Fruit fly (Drosophila melanogaster) whole organism, embryonic: Measurements from ENCODE around the gene ghi.

Experiments used
- Antp ChIP-seq: fragments of 200-800 bp; sonication (Bioruptor generic); optimal IDR thresholded peaks from 3 replicates; lab custom pipeline; 2016; ENCODE audit warnings: missing biosample characterization, missing genetic modification characterization
- Asciz ChIP-seq: fragments of 200-800 bp; sonication (Bioruptor generic); optimal IDR thresholded peaks from 2 replicates; lab custom pipeline; 2017; ENCODE audit warnings: missing biosample characterization, mild to moderate bottlenecking, missing genetic modification characterization, missing genetic modification reagents
- B-H1 ChIP-seq: fragments of 200-800 bp; sonication (Bioruptor generic); IDR thresholded peaks from 3 replicates; pipeline ENCODE4 v1.3.6; 2022; ENCODE audit warnings: missing biosample characterization, missing genetic modification characterization
- BtbVII ChIP-seq: fragments of 200-800 bp; sonication (Bioruptor generic); optimal IDR thresholded peaks from 3 replicates; lab custom pipeline; 2017; ENCODE audit warnings: missing biosample characterization, mild to moderate bottlenecking, missing genetic modification characterization
- CG1024 ChIP-seq: fragments of 200-800 bp; sonication (Bioruptor generic); IDR thresholded peaks from 2 replicates; pipeline ENCODE4 v1.3.6; 2022; ENCODE audit warnings: missing biosample characterization, missing genetic modification characterization
- CG10959 ChIP-seq: fragments of 200-800 bp; sonication (Bioruptor generic); IDR thresholded peaks from 2 replicates; pipeline ENCODE4 v1.3.6; 2022; ENCODE audit warnings: missing biosample characterization, missing genetic modification characterization
- CG12071 ChIP-seq: fragments of 200-800 bp; sonication (Bioruptor generic); optimal IDR thresholded peaks from 3 replicates; lab custom pipeline; 2018; ENCODE audit warnings: missing biosample characterization, mild to moderate bottlenecking, missing genetic modification characterization
- CG12659 ChIP-seq: fragments of 200-800 bp; sonication (Bioruptor generic); optimal IDR thresholded peaks from 3 replicates; lab custom pipeline; 2017; ENCODE audit warnings: mild to moderate bottlenecking, missing biosample characterization, missing genetic modification reagents, missing genetic modification characterization
- CG13624 ChIP-seq: fragments of 200-800 bp; sonication (Bioruptor generic); optimal IDR thresholded peaks from 2 replicates; lab custom pipeline; 2016; ENCODE audit warnings: missing biosample characterization, missing genetic modification characterization
- CG13775 ChIP-seq: fragments of 200-800 bp; sonication (Bioruptor generic); optimal IDR thresholded peaks from 3 replicates; lab custom pipeline; 2017; ENCODE audit warnings: missing biosample characterization, mild to moderate bottlenecking, missing genetic modification characterization
- CG13894 ChIP-seq: fragments of 200-800 bp; sonication (Bioruptor generic); optimal IDR thresholded peaks from 3 replicates; lab custom pipeline; 2018; ENCODE audit warnings: missing biosample characterization, mild to moderate bottlenecking, missing genetic modification characterization, moderate library complexity
- CG14710 ChIP-seq: fragments of 200-800 bp; sonication (Bioruptor generic); optimal IDR thresholded peaks from 3 replicates; lab custom pipeline; 2019; ENCODE audit warnings: missing biosample characterization, mild to moderate bottlenecking, missing genetic modification characterization, moderate library complexity
- CG16815 ChIP-seq: fragments of 200-800 bp; sonication (Bioruptor generic); optimal IDR thresholded peaks from 3 replicates; lab custom pipeline; 2017; ENCODE audit warnings: missing biosample characterization, mild to moderate bottlenecking, missing genetic modification characterization
- CG17328 ChIP-seq: fragments of 200-800 bp; sonication (Bioruptor generic); IDR thresholded peaks from 2 replicates; pipeline ENCODE4 v1.3.6; 2022; ENCODE audit warnings: missing biosample characterization, missing genetic modification characterization
- CG17912 ChIP-seq: fragments of 200-800 bp; sonication (Bioruptor generic); optimal IDR thresholded peaks from 2 replicates; lab custom pipeline; 2018; ENCODE audit warnings: missing biosample characterization, mild to moderate bottlenecking, missing genetic modification characterization
- CG3163 ChIP-seq: fragments of 200-800 bp; sonication (Bioruptor generic); optimal IDR thresholded peaks from 3 replicates; lab custom pipeline; 2016; ENCODE audit warnings: missing biosample characterization, missing genetic modification characterization
- CG4424 ChIP-seq: fragments of 200-800 bp; sonication (Bioruptor generic); optimal IDR thresholded peaks from 3 replicates; lab custom pipeline; 2016; ENCODE audit warnings: missing biosample characterization, missing genetic modification characterization
- CG6689 ChIP-seq: fragments of 200-800 bp; sonication (Bioruptor generic); IDR thresholded peaks from 2 replicates; pipeline ENCODE4 v1.3.6; 2022; ENCODE audit warnings: missing biosample characterization, missing genetic modification characterization
- CG7556 ChIP-seq: fragments of 200-800 bp; sonication (Bioruptor generic); optimal IDR thresholded peaks from 2 replicates; lab custom pipeline; 2017; ENCODE audit warnings: missing biosample characterization, mild to moderate bottlenecking, missing genetic modification characterization
- CG8281 ChIP-seq: fragments of 200-800 bp; sonication (Bioruptor generic); optimal IDR thresholded peaks from 2 replicates; lab custom pipeline; 2018; ENCODE audit warnings: missing biosample characterization, mild to moderate bottlenecking, missing genetic modification characterization, moderate library complexity
- CTCF ChIP-seq: fragments of 200-800 bp; sonication (Bioruptor generic); optimal IDR thresholded peaks from 2 replicates; lab custom pipeline; 2017; ENCODE audit warnings: missing biosample characterization, mild to moderate bottlenecking, missing genetic modification characterization, moderate library complexity
- Dfd ChIP-seq, 2 experiments: fragments of >200 bp; optimal IDR thresholded peaks; 2 replicates each; lab custom pipeline; 2017; ENCODE audit warnings: missing biosample characterization in 2 of 2, missing genetic modification characterization in 2 of 2
- ERR ChIP-seq: fragments of 200-800 bp; sonication (Bioruptor generic); optimal IDR thresholded peaks from 2 replicates; lab custom pipeline; 2016; ENCODE audit warnings: missing biosample characterization, missing genetic modification characterization
- Fer3 ChIP-seq: fragments of 200-800 bp; sonication (Bioruptor generic); optimal IDR thresholded peaks from 2 replicates; lab custom pipeline; 2018; ENCODE audit warnings: missing biosample characterization, mild to moderate bottlenecking, missing genetic modification characterization, moderate library complexity
- MESR4 ChIP-seq: fragments of 200-800 bp; sonication (Bioruptor generic); optimal IDR thresholded peaks from 2 replicates; lab custom pipeline; 2018; ENCODE audit warnings: missing biosample characterization, mild to moderate bottlenecking, missing genetic modification characterization, moderate library complexity
- Side ChIP-seq: fragments of 200-800 bp; sonication (Bioruptor generic); optimal IDR thresholded peaks from 2 replicates; lab custom pipeline; 2016; ENCODE audit warnings: missing biosample characterization, missing genetic modification characterization
- Sox102F ChIP-seq: fragments of 200-800 bp; sonication (Bioruptor generic); optimal IDR thresholded peaks from 2 replicates; lab custom pipeline; 2018; ENCODE audit warnings: missing biosample characterization, mild to moderate bottlenecking, missing genetic modification characterization, moderate library complexity
- Sry-β ChIP-seq: fragments of 200-800 bp; sonication (Bioruptor generic); optimal IDR thresholded peaks from 2 replicates; lab custom pipeline; 2018; ENCODE audit warnings: missing biosample characterization, mild to moderate bottlenecking, missing genetic modification characterization, moderate library complexity
- Usf ChIP-seq: fragments of 200-800 bp; sonication (Bioruptor generic); optimal IDR thresholded peaks from 2 replicates; lab custom pipeline; 2017; ENCODE audit warnings: missing genotype, missing biosample characterization, missing genetic modification characterization
- Xrp1 ChIP-seq: fragments of 200-800 bp; sonication (Bioruptor generic); IDR thresholded peaks from 2 replicates; pipeline ENCODE4 v1.3.6; 2022; ENCODE audit warnings: missing biosample characterization, missing genetic modification characterization
- bbx ChIP-seq: fragments of 200-800 bp; sonication (Bioruptor generic); IDR thresholded peaks from 2 replicates; pipeline ENCODE4 v1.3.6; 2022; ENCODE audit warnings: missing biosample characterization, missing genetic modification characterization; ENCODE audit not compliant: partially characterized antibody
- chinmo ChIP-seq: fragments of 200-800 bp; sonication (Bioruptor generic); IDR thresholded peaks from 4 replicates; pipeline ENCODE4 v1.3.6; 2022; ENCODE audit warnings: missing biosample characterization, missing genetic modification characterization; ENCODE audit not compliant: partially characterized antibody
- disco-r ChIP-seq: fragments of 200-800 bp; sonication (Bioruptor generic); optimal IDR thresholded peaks from 2 replicates; lab custom pipeline; 2016; ENCODE audit warnings: missing biosample characterization, missing genetic modification characterization
- ems ChIP-seq: fragments of 200-800 bp; sonication (Bioruptor generic); optimal IDR thresholded peaks from 3 replicates; lab custom pipeline; 2016; ENCODE audit warnings: missing biosample characterization, missing genetic modification characterization
- exex ChIP-seq: fragments of 200-800 bp; sonication (Bioruptor generic); optimal IDR thresholded peaks from 4 replicates; lab custom pipeline; 2018; ENCODE audit warnings: missing biosample characterization, mild to moderate bottlenecking, missing genetic modification characterization, moderate library complexity
- grn ChIP-seq: fragments of 200-800 bp; sonication (Bioruptor generic); optimal IDR thresholded peaks from 3 replicates; lab custom pipeline; 2017; ENCODE audit warnings: missing biosample characterization, missing genetic modification characterization
- gsb ChIP-seq: fragments of 200-800 bp; sonication (Bioruptor generic); IDR thresholded peaks from 2 replicates; pipeline ENCODE4 v1.3.6; 2022; ENCODE audit warnings: missing biosample characterization, missing genetic modification characterization
- hb ChIP-seq: fragments of 200-800 bp; sonication (Bioruptor generic); IDR thresholded peaks from 3 replicates; pipeline ENCODE4 v1.3.6; 2022; ENCODE audit warnings: missing biosample characterization, missing genetic modification characterization; ENCODE audit not compliant: partially characterized antibody
- lbe ChIP-seq: fragments of 200-800 bp; sonication (Bioruptor generic); optimal IDR thresholded peaks from 2 replicates; lab custom pipeline; 2016; ENCODE audit warnings: missing biosample characterization, mild to moderate bottlenecking, missing genetic modification characterization
- nerfin-1 ChIP-seq: fragments of 200-800 bp; sonication (Bioruptor generic); optimal IDR thresholded peaks from 3 replicates; lab custom pipeline; 2019; ENCODE audit warnings: missing biosample characterization, mild to moderate bottlenecking, missing genetic modification characterization, moderate library complexity
- oc ChIP-seq: fragments of 200-800 bp; sonication (Bioruptor generic); optimal IDR thresholded peaks from 2 replicates; lab custom pipeline; 2018; ENCODE audit warnings: missing biosample characterization, mild to moderate bottlenecking, missing genetic modification characterization, moderate library complexity
- pfk ChIP-seq: fragments of 200-800 bp; sonication (Bioruptor generic); optimal IDR thresholded peaks from 2 replicates; lab custom pipeline; 2018; ENCODE audit warnings: missing biosample characterization, mild to moderate bottlenecking, missing genetic modification characterization, moderate library complexity
- ro ChIP-seq: fragments of 200-800 bp; sonication (Bioruptor generic); IDR thresholded peaks from 2 replicates; pipeline ENCODE4 v1.3.6; 2022; ENCODE audit warnings: missing biosample characterization, missing genetic modification characterization
- scrt ChIP-seq: fragments of 200-800 bp; sonication (Bioruptor generic); optimal IDR thresholded peaks from 2 replicates; lab custom pipeline; 2018; ENCODE audit warnings: missing biosample characterization, mild to moderate bottlenecking, missing genetic modification characterization, moderate library complexity
- sd ChIP-seq: fragments of 200-800 bp; sonication (Bioruptor generic); optimal IDR thresholded peaks from 3 replicates; lab custom pipeline; 2018; ENCODE audit warnings: missing biosample characterization, mild to moderate bottlenecking, missing genetic modification characterization, moderate library complexity
- shn ChIP-seq: fragments of 200-800 bp; sonication (Bioruptor generic); optimal IDR thresholded peaks from 3 replicates; lab custom pipeline; 2016; ENCODE audit warnings: missing biosample characterization, missing genetic modification characterization
- sisA ChIP-seq: fragments of 200-800 bp; sonication (Bioruptor generic); IDR thresholded peaks from 2 replicates; pipeline ENCODE4 v1.3.6; 2022; ENCODE audit warnings: missing biosample characterization, missing genetic modification characterization
- slou ChIP-seq: fragments of 200-800 bp; sonication (Bioruptor generic); optimal IDR thresholded peaks from 3 replicates; lab custom pipeline; 2016; ENCODE audit warnings: missing biosample characterization, missing genetic modification characterization
- tap ChIP-seq: fragments of 200-800 bp; optimal IDR thresholded peaks from 3 replicates; lab custom pipeline; 2019; ENCODE audit warnings: missing biosample characterization, mild to moderate bottlenecking, missing genetic modification characterization, moderate library complexity
- unpg ChIP-seq: fragments of 200-800 bp; sonication (Bioruptor generic); optimal IDR thresholded peaks from 3 replicates; lab custom pipeline; 2018; ENCODE audit warnings: missing biosample characterization, mild to moderate bottlenecking, missing genetic modification characterization, moderate library complexity
- vvl ChIP-seq: fragments of 200-800 bp; sonication (Bioruptor generic); IDR thresholded peaks from 2 replicates; pipeline ENCODE4 v1.3.6; 2022; ENCODE audit warnings: missing biosample characterization, missing genetic modification characterization
- zfh1 ChIP-seq: fragments of 200-800 bp; sonication (Bioruptor generic); IDR thresholded peaks from 3 replicates; pipeline ENCODE4 v1.3.6; 2022; ENCODE audit warnings: missing biosample characterization, missing genetic modification characterization

ghi gene

DNA sequence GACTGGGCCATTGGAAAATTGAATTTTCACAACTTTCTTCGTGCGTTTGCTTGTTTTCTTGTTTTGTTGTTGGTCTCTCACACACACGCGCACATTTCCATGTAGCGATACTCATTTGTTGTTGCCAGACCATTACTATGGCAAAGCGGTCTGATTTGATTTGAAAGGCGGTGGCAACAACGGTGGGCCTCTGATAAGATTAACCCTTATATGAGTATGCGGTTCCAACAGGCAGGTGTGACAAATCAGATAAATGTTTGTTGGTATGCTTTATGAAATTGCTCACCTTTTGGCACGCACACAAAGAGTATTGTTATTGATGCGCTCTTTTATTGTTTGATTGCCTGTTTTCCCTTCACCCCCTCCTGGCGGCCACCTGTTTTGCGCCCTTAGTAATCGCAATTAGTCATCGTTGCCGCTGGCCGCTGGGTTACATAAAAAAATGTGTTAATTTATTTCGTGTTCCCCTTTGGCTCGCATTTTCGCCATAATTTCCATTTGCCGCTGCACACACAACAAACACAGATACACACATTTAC, 4.4 kb upstream of the ghi start (continued):
- TF ChIP-seq Fer3 (tag; lab: Kevin White, UChicago) (peak; percentile 12), CG13775 (GFP tag; lab: Kevin White, UChicago) (no peak), disco-r (GFP tag; lab: Kevin White, UChicago) (no peak), CG12659 (no peak), CG3163 (GFP tag; lab: Kevin White, UChicago) (no peak), Xrp1 (no peak), unpg (no peak), Side (GFP tag; lab: Kevin White, UChicago) (no peak), vvl (GFP tag; lab: Robert Waterston, UW) (peak; percentile 55; the same call in 1 of the 2 replicates), CG12071 (GFP tag; lab: Kevin White, UChicago) (no peak), CG8281 (tag; lab: Kevin White, UChicago) (peak; percentile 48), ems (GFP tag; lab: Kevin White, UChicago) (no peak), Usf (GFP tag; lab: Kevin White, UChicago) (no peak), MESR4 (GFP tag; lab: Kevin White, UChicago) (peak; percentile 20), CG10959 (GFP tag; lab: Robert Waterston, UW) (peak; percentile 84), lbe (no peak), ro (GFP tag; lab: Robert Waterston, UW) (no peak), hb (no peak), Asciz (GFP tag; lab: Kevin White, UChicago) (no peak), CTCF (no peak), CG13624 (GFP tag; lab: Kevin White, UChicago) (no peak), tap (tag; lab: Kevin White, UChicago) (no peak), ERR (GFP tag; lab: Kevin White, UChicago) (no peak), chinmo (peak; percentile 78; the same call in 2 of the 4 replicates), grn (GFP tag; lab: Kevin White, UChicago) (peak; percentile 86), CG13894 (tag; lab: Kevin White, UChicago) (no peak), Antp (no peak), slou (no peak), CG16815 (GFP tag; lab: Kevin White, UChicago) (no peak), zfh1 (GFP tag; lab: Robert Waterston, UW) (no peak), CG7556 (GFP tag; lab: Kevin White, UChicago) (no peak), exex (tag; lab: Kevin White, UChicago) (peak; percentile 90), sd (peak; percentile 73), nerfin-1 (tag; lab: Kevin White, UChicago) (no peak), B-H1 (GFP tag; lab: Robert Waterston, UW) (no peak), sisA (GFP tag; lab: Robert Waterston, UW) (no peak), scrt (peak; percentile 46), oc (tag; lab: Kevin White, UChicago) (no peak), Sry-β (no peak), shn (GFP tag; lab: Kevin White, UChicago) (no peak), bbx (GFP tag; lab: Robert Waterston, UW) (no peak), CG1024 (GFP tag; lab: Robert Waterston, UW) (no peak), CG17328 (no peak), BtbVII (peak; percentile 1), pfk (GFP tag; lab: Kevin White, UChicago) (no peak), CG17912 (no peak), CG4424 (no peak), gsb (GFP tag; lab: Robert Waterston, UW) (no peak), CG14710 (tag; lab: Kevin White, UChicago) (no peak), Sox102F (GFP tag; lab: Kevin White, UChicago) (no peak), Dfd (GFP tag; optimal IDR thresholded peaks at IDR 0.05; lab: Kevin White, UChicago) (no peak), CG6689 (GFP tag; lab: Robert Waterston, UW) (no peak)
